Fruit fly (Drosophila melanogaster) whole organism, embryonic: ENCODE measurements around the gene CG6972.
A peak's percentile ranks its signal among the peaks of the same experiment; 100 is the strongest.

Experiments used
- Aef1 ChIP-seq: fragments of 200-800 bp; sonication (Bioruptor generic); IDR thresholded peaks from 3 replicates; pipeline ENCODE4 v1.3.6; 2022; ENCODE audit warnings: missing biosample characterization, missing genetic modification characterization
- Atf6 ChIP-seq: fragments of 200-800 bp; sonication (Bioruptor generic); IDR thresholded peaks from 2 replicates; pipeline ENCODE4 v1.3.6; 2022; ENCODE audit warnings: missing biosample characterization, missing genetic modification characterization
- C15 ChIP-seq: fragments of 200-800 bp; sonication (Bioruptor generic); IDR thresholded peaks from 3 replicates; pipeline ENCODE4 v1.3.6; 2022; ENCODE audit warnings: missing biosample characterization, missing genetic modification characterization
- CG10321 ChIP-seq: fragments of 200-800 bp; sonication (Bioruptor generic); IDR thresholded peaks from 2 replicates; pipeline ENCODE4 v1.3.6; 2022; ENCODE audit warnings: missing biosample characterization, missing genetic modification characterization
- CG10462 ChIP-seq: fragments of 200-800 bp; sonication (Bioruptor generic); optimal IDR thresholded peaks from 2 replicates; lab custom pipeline; 2016; ENCODE audit warnings: missing biosample characterization, missing genetic modification characterization
- CG11560 ChIP-seq: fragments of 200-800 bp; sonication (Bioruptor generic); IDR thresholded peaks from 3 replicates; pipeline ENCODE4 v1.3.6; 2022; ENCODE audit warnings: missing biosample characterization, missing genetic modification characterization
- CG11695 ChIP-seq: fragments of 200-800 bp; sonication (Bioruptor generic); IDR thresholded peaks from 3 replicates; pipeline ENCODE4 v1.3.6; 2022; ENCODE audit warnings: missing biosample characterization, missing genetic modification characterization
- CG13123 ChIP-seq: fragments of 200-800 bp; sonication (Bioruptor generic); optimal IDR thresholded peaks from 2 replicates; lab custom pipeline; 2016; ENCODE audit warnings: missing biosample characterization, missing genetic modification characterization
- CG13624 ChIP-seq: fragments of 200-800 bp; sonication (Bioruptor generic); optimal IDR thresholded peaks from 2 replicates; lab custom pipeline; 2016; ENCODE audit warnings: missing biosample characterization, missing genetic modification characterization
- CG15601 ChIP-seq: fragments of 200-800 bp; sonication (Bioruptor generic); optimal IDR thresholded peaks from 3 replicates; lab custom pipeline; 2019; ENCODE audit warnings: missing biosample characterization, mild to moderate bottlenecking, missing genetic modification characterization, moderate library complexity
- CG1647 ChIP-seq: fragments of 200-800 bp; sonication (Bioruptor generic); optimal IDR thresholded peaks from 3 replicates; lab custom pipeline; 2016; ENCODE audit warnings: missing biosample characterization, missing genetic modification characterization
- CG2129 ChIP-seq: fragments of 200-800 bp; sonication (Bioruptor generic); IDR thresholded peaks from 2 replicates; pipeline ENCODE4 v1.3.6; 2022; ENCODE audit warnings: missing biosample characterization, missing genetic modification characterization; ENCODE audit not compliant: partially characterized antibody
- CG2712 ChIP-seq: fragments of 200-800 bp; optimal IDR thresholded peaks from 3 replicates; lab custom pipeline; 2019; ENCODE audit warnings: missing biosample characterization, mild to moderate bottlenecking, missing genetic modification characterization, moderate library complexity
- CG30403 ChIP-seq: fragments of 200-800 bp; sonication (Bioruptor generic); optimal IDR thresholded peaks from 3 replicates; lab custom pipeline; 2016; ENCODE audit warnings: missing biosample characterization, missing genetic modification characterization
- CG32767 ChIP-seq: fragments of 200-800 bp; sonication (Bioruptor generic); IDR thresholded peaks from 2 replicates; pipeline ENCODE4 v1.3.6; 2022; ENCODE audit warnings: missing biosample characterization, missing genetic modification characterization
- CG34224 ChIP-seq: fragments of 200-800 bp; sonication (Bioruptor generic); IDR thresholded peaks from 3 replicates; pipeline ENCODE4 v1.3.6; 2022; ENCODE audit warnings: missing biosample characterization, missing genetic modification characterization; ENCODE audit not compliant: partially characterized antibody
- CG4617 ChIP-seq: fragments of 200-800 bp; sonication (Bioruptor generic); optimal IDR thresholded peaks from 3 replicates; lab custom pipeline; 2016; ENCODE audit warnings: missing biosample characterization, missing genetic modification characterization, borderline replicate concordance
- CG4730 ChIP-seq: fragments of 200-800 bp; sonication (Bioruptor generic); IDR thresholded peaks from 2 replicates; pipeline ENCODE4 v1.3.6; 2022; ENCODE audit warnings: missing biosample characterization, missing genetic modification characterization
- CG6272 ChIP-seq: fragments of 200-800 bp; sonication (Bioruptor generic); IDR thresholded peaks from 2 replicates; pipeline ENCODE4 v1.3.6; 2022; ENCODE audit warnings: missing biosample characterization, missing genetic modification characterization
- CG6813 ChIP-seq: fragments of 200-800 bp; sonication (Bioruptor generic); optimal IDR thresholded peaks from 2 replicates; lab custom pipeline; 2017; ENCODE audit warnings: missing biosample characterization, missing genetic modification characterization, mild to moderate bottlenecking, moderate library complexity, missing genetic modification reagents
- CG6854 ChIP-seq: fragments of 200-800 bp; sonication (Bioruptor generic); optimal IDR thresholded peaks from 3 replicates; lab custom pipeline; 2017; ENCODE audit warnings: missing biosample characterization, mild to moderate bottlenecking, missing genetic modification characterization
- CG9437 ChIP-seq: fragments of 200-800 bp; sonication (Bioruptor generic); optimal IDR thresholded peaks from 2 replicates; lab custom pipeline; 2018; ENCODE audit warnings: missing biosample characterization, mild to moderate bottlenecking, missing genetic modification characterization
- D19A ChIP-seq: fragments of 200-800 bp; optimal IDR thresholded peaks from 3 replicates; lab custom pipeline; 2019; ENCODE audit warnings: missing biosample characterization, mild to moderate bottlenecking, missing genetic modification characterization, moderate library complexity
- Dip3 ChIP-seq: fragments of 200-800 bp; sonication (Bioruptor generic); optimal IDR thresholded peaks from 3 replicates; lab custom pipeline; 2016; ENCODE audit warnings: missing biosample characterization, missing genetic modification characterization
- Doc3 ChIP-seq: fragments of 200-800 bp; sonication (Bioruptor generic); IDR thresholded peaks from 3 replicates; pipeline ENCODE4 v1.3.6; 2022; ENCODE audit warnings: missing biosample characterization, missing genetic modification characterization; ENCODE audit not compliant: partially characterized antibody
- E2f2 ChIP-seq: fragments of 200-800 bp; sonication (Bioruptor generic); IDR thresholded peaks from 2 replicates; pipeline ENCODE4 v1.3.6; 2022; ENCODE audit warnings: missing biosample characterization, missing genetic modification characterization
- Hmx ChIP-seq: fragments of 200-800 bp; sonication (Bioruptor generic); optimal IDR thresholded peaks from 2 replicates; lab custom pipeline; 2016; ENCODE audit warnings: missing biosample characterization, missing genetic modification characterization
- Hr3 ChIP-seq: fragments of 200-800 bp; sonication (Bioruptor generic); optimal IDR thresholded peaks from 3 replicates; lab custom pipeline; 2016; ENCODE audit warnings: missing biosample characterization, missing genetic modification characterization
- Lim3 ChIP-seq: fragments of 200-800 bp; sonication (Bioruptor generic); IDR thresholded peaks from 2 replicates; pipeline ENCODE4 v1.3.6; 2022; ENCODE audit warnings: missing biosample characterization, missing genetic modification characterization
- Meics ChIP-seq: fragments of 200-800 bp; sonication (Bioruptor generic); optimal IDR thresholded peaks from 2 replicates; lab custom pipeline; 2017; ENCODE audit warnings: missing biosample characterization, mild to moderate bottlenecking, missing genetic modification characterization
- Myb ChIP-seq: fragments of 200-800 bp; sonication (Bioruptor generic); optimal IDR thresholded peaks from 2 replicates; lab custom pipeline; 2016; ENCODE audit warnings: missing biosample characterization, missing genetic modification characterization
- Nf-YB ChIP-seq: fragments of 200-800 bp; sonication (Bioruptor generic); optimal IDR thresholded peaks from 3 replicates; lab custom pipeline; 2019; ENCODE audit warnings: missing biosample characterization, mild to moderate bottlenecking, missing genetic modification characterization, moderate library complexity
- Optix ChIP-seq: fragments of 200-800 bp; sonication (Bioruptor generic); IDR thresholded peaks from 3 replicates; pipeline ENCODE4 v1.3.6; 2022; ENCODE audit warnings: missing biosample characterization, missing genetic modification characterization
- Poxn ChIP-seq: fragments of 200-800 bp; sonication (Bioruptor generic); IDR thresholded peaks from 2 replicates; pipeline ENCODE4 v1.3.6; 2022; ENCODE audit warnings: missing biosample characterization, missing genetic modification characterization
- Sin3A ChIP-seq: fragments of >200 bp; optimal IDR thresholded peaks from 2 replicates; lab custom pipeline; 2018
- Sox100B ChIP-seq: fragments of 200-800 bp; sonication (Bioruptor generic); optimal IDR thresholded peaks from 3 replicates; lab custom pipeline; 2018; ENCODE audit warnings: missing biosample characterization, mild to moderate bottlenecking, missing genetic modification characterization
- TFAM ChIP-seq: fragments of 200-800 bp; sonication (Bioruptor generic); optimal IDR thresholded peaks from 2 replicates; lab custom pipeline; 2017; ENCODE audit warnings: missing biosample characterization, missing genetic modification characterization, inconsistent platforms
- abd-A ChIP-seq: fragments of 200-800 bp; sonication (Bioruptor generic); optimal IDR thresholded peaks from 3 replicates; lab custom pipeline; 2019; ENCODE audit warnings: missing biosample characterization, mild to moderate bottlenecking, missing genetic modification characterization, moderate library complexity
- az2 ChIP-seq: fragments of 200-800 bp; sonication (Bioruptor generic); optimal IDR thresholded peaks from 3 replicates; lab custom pipeline; 2016; ENCODE audit warnings: missing biosample characterization, missing genetic modification characterization
- bbx ChIP-seq: fragments of 200-800 bp; sonication (Bioruptor generic); IDR thresholded peaks from 2 replicates; pipeline ENCODE4 v1.3.6; 2022; ENCODE audit warnings: missing biosample characterization, missing genetic modification characterization; ENCODE audit not compliant: partially characterized antibody
- bigmax ChIP-seq: fragments of 200-800 bp; sonication (Bioruptor generic); optimal IDR thresholded peaks from 2 replicates; lab custom pipeline; 2018; ENCODE audit warnings: missing biosample characterization, mild to moderate bottlenecking, missing genetic modification characterization
- crp ChIP-seq, 2 experiments: fragments of 200-800 bp; sonication (Bioruptor generic); optimal IDR thresholded peaks; 2 replicates in 1 of 2; 3 replicates in 1 of 2; lab custom pipeline; 2017; ENCODE audit warnings: missing biosample characterization in 2 of 2, missing genetic modification characterization in 2 of 2, mild to moderate bottlenecking in 1 of 2, moderate library complexity in 1 of 2
- emc ChIP-seq: fragments of 200-800 bp; sonication (Bioruptor generic); optimal IDR thresholded peaks from 2 replicates; lab custom pipeline; 2016; ENCODE audit warnings: missing biosample characterization, missing genetic modification characterization
- ewg ChIP-seq: fragments of 200-800 bp; sonication (Bioruptor generic); optimal IDR thresholded peaks from 3 replicates; lab custom pipeline; 2017; ENCODE audit warnings: mild to moderate bottlenecking, missing biosample characterization, missing genetic modification reagents, missing genetic modification characterization
- exex ChIP-seq: fragments of 200-800 bp; sonication (Bioruptor generic); optimal IDR thresholded peaks from 4 replicates; lab custom pipeline; 2018; ENCODE audit warnings: missing biosample characterization, mild to moderate bottlenecking, missing genetic modification characterization, moderate library complexity
- fu2 ChIP-seq: fragments of 200-800 bp; sonication (Bioruptor generic); optimal IDR thresholded peaks from 2 replicates; lab custom pipeline; 2016; ENCODE audit warnings: missing biosample characterization, missing genetic modification characterization
- lilli ChIP-seq: fragments of 200-800 bp; sonication (Bioruptor generic); optimal IDR thresholded peaks from 3 replicates; lab custom pipeline; 2016; ENCODE audit warnings: missing biosample characterization, missing genetic modification characterization
- nom ChIP-seq: fragments of 200-800 bp; sonication (Bioruptor generic); optimal IDR thresholded peaks from 2 replicates; lab custom pipeline; 2017; ENCODE audit warnings: missing biosample characterization, missing genetic modification characterization, mild to moderate bottlenecking, moderate library complexity, missing genetic modification reagents
- sc ChIP-seq, 3 experiments: fragments of >200 bp in 2 of 3; fragments of 200-800 bp in 1 of 3; sonication (Bioruptor generic) in 1 of 3; optimal IDR thresholded peaks; 2 replicates in 2 of 3; 3 replicates in 1 of 3; lab custom pipeline; 2017; ENCODE audit warnings: mild to moderate bottlenecking in 1 of 3, missing biosample characterization in 1 of 3, missing genetic modification characterization in 1 of 3, missing genetic modification reagents in 1 of 3
- tx ChIP-seq: fragments of 200-800 bp; sonication (Bioruptor generic); optimal IDR thresholded peaks from 2 replicates; lab custom pipeline; 2016; ENCODE audit warnings: missing biosample characterization, missing genetic modification characterization

Gene CG6972

DNA sequence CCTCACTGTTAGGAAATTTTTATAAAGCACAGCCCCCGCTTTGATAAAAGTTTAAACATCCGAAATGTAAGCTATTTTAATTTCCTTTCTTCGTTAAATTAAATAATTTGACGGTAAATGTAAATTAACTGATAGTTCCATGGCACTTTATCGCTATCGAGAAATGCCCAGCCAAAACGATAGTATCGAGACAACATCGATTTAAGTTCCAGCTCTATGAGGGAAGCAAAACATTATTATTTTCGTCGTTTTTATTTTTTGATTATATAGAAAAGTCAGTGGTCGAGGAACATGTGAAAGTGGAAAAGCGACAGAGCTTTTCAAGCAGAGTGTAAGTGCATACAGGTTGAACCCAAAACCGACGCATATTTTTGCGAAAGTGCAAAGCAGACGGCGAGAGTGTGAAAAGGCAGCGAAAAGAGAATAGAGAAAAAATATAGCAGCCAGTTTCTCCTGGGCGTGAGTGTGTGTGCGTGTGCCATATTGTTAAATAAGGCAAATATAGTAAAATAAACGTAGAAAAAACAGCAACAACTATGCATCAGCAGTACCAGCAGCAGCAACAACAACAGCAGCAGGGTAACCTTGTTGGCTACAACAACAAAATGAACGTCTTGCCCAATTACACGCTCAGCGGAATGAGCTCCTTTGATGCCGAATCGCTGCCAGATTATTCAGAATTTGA is 25.1 kb downstream of the CG6972 start, which contains the start of gene CG45049 (continued):
- TF ChIP-seq CG9437 (GFP tag; lab: Kevin White, UChicago) (no peak), Sox100B (GFP tag; lab: Kevin White, UChicago) (no peak), CG10462 (GFP tag; lab: Kevin White, UChicago) (no peak), ewg (GFP tag; lab: Kevin White, UChicago) (no peak), lilli (peak; percentile 34), nom (no peak), CG6813 (GFP tag; lab: Kevin White, UChicago) (no peak), Hmx (GFP tag; lab: Kevin White, UChicago) (no peak), Aef1 (GFP tag; lab: Robert Waterston, UW) (peak; percentile 29; the same call in 2 of the 3 replicates), CG15601 (tag; lab: Kevin White, UChicago) (no peak), Hr3 (GFP tag; lab: Kevin White, UChicago) (no peak), Nf-YB (GFP tag; lab: Kevin White, UChicago) (no peak), CG11695 (GFP tag; lab: Robert Waterston, UW) (no peak), Poxn (GFP tag; lab: Robert Waterston, UW) (no peak), sc (optimal IDR thresholded peaks at IDR 0.05; lab: Kevin White, UChicago) (no peak), sc (GFP tag; optimal IDR thresholded peaks at IDR 0.05; lab: Kevin White, UChicago) (no peak), CG30403 (GFP tag; lab: Kevin White, UChicago) (peak; percentile 18), Myb (GFP tag; lab: Kevin White, UChicago) (no peak), Atf6 (GFP tag; lab: Robert Waterston, UW) (no peak; the same call in 1 of the 2 replicates), D19A (no peak), emc (GFP tag; lab: Kevin White, UChicago) (no peak), TFAM (GFP tag; lab: Kevin White, UChicago) (no peak), CG10321 (GFP tag; lab: Robert Waterston, UW) (no peak), bbx (GFP tag; lab: Robert Waterston, UW) (peak; percentile 94), CG34224 (GFP tag; lab: Robert Waterston, UW) (peak; percentile 86), abd-A (tag; lab: Kevin White, UChicago) (no peak), Dip3 (no peak), CG32767 (GFP tag; lab: Robert Waterston, UW) (no peak), exex (tag; lab: Kevin White, UChicago) (no peak), CG13123 (GFP tag; lab: Kevin White, UChicago) (no peak), C15 (GFP tag; lab: Robert Waterston, UW) (no peak), fu2 (GFP tag; lab: Kevin White, UChicago) (no peak), E2f2 (GFP tag; lab: Robert Waterston, UW) (no peak), Sin3A (no peak), CG13624 (no peak), CG6272 (peak; percentile 37; the same call in 1 of the 2 replicates), Meics (GFP tag; lab: Kevin White, UChicago) (no peak), CG2712 (tag; lab: Kevin White, UChicago) (peak; percentile 8), CG4617 (GFP tag; lab: Kevin White, UChicago) (peak; percentile 72), CG1647 (no peak), bigmax (GFP tag; lab: Kevin White, UChicago) (no peak), CG11560 (tag; lab: Robert Waterston, UW) (no peak), Optix (GFP tag; lab: Robert Waterston, UW) (no peak), CG4730 (GFP tag; lab: Robert Waterston, UW) (no peak), az2 (GFP tag; lab: Kevin White, UChicago) (no peak), Doc3 (GFP tag; lab: Robert Waterston, UW) (peak; percentile 81), crp (GFP tag; optimal IDR thresholded peaks at IDR 0.05; lab: Kevin White, UChicago) (no peak), tx (GFP tag; lab: Kevin White, UChicago) (no peak), CG2129 (GFP tag; lab: Robert Waterston, UW) (peak; percentile 67), Lim3 (no peak), CG6854 (no peak)
